Fruit fly (Drosophila melanogaster): ENCODE results near the gene zfh1.

zfh1 gene

DNA sequence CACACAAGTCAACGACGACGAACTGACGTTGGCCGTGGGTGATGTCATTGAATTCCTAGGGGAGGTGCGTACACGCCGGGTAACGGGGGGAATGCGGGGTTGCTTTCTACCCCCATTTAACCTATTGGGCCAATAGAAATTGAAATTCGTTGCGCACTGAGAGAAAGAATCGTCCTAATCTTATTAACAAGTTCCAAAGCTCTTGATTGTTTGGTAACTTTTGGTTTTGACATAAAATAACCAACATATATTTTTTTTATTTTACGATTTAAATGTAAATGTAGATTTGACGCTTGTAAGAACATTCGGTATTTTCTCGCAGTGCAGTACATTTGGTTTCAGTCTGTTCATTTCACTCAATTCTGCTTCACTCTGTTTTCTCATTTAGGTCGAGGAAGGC lies 51.5 kb downstream of the zfh1 start:
- TF ChIP-seq usp (GFP tag; optimal IDR thresholded peaks at IDR 0.05) (no peak), CG8478 (optimal IDR thresholded peaks at IDR 0.05) (no peak), EcR (GFP tag; optimal IDR thresholded peaks at IDR 0.05) (no peak), Dll (optimal IDR thresholded peaks at IDR 0.05) (no peak), psq (optimal IDR thresholded peaks at IDR 0.05) (no peak), pan (optimal IDR thresholded peaks at IDR 0.05) (no peak)

DNA sequence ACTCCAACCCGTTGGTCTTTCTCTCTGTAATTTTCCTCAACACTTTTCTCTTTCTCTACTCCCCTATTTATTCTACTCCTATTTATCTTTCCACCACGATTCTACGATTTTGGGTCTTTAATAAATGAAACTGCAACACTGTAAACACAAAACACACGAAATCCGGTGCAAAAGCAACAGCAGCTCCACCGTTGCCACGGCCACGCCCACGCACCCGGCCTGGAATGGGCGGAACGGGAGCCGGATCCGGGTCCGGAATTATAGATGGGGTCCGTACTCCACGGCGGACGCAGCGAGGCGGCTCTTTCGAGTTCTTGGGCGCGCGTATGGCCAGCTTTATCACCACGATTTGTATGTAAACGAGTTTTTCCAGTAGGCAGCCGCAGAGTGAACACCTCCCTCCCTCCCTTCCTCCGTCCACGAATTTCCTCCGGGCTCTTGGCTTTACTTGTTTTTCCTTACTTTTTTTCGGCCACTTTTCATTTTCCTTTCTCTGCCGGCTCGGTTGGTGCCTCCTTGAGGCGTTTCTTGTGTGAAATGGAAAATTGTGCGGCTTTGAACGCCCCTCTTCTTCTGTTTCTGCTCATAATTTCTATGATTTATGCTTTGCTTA lies 55.1 kb downstream of the zfh1 start:
- TF ChIP-seq psq (optimal IDR thresholded peaks at IDR 0.05) (no peak), CG8478 (optimal IDR thresholded peaks at IDR 0.05) (no peak), EcR (GFP tag; optimal IDR thresholded peaks at IDR 0.05) (no peak), usp (GFP tag; optimal IDR thresholded peaks at IDR 0.05) (no peak), pan (optimal IDR thresholded peaks at IDR 0.05) (no peak), Dll (optimal IDR thresholded peaks at IDR 0.05) (no peak)

DNA sequence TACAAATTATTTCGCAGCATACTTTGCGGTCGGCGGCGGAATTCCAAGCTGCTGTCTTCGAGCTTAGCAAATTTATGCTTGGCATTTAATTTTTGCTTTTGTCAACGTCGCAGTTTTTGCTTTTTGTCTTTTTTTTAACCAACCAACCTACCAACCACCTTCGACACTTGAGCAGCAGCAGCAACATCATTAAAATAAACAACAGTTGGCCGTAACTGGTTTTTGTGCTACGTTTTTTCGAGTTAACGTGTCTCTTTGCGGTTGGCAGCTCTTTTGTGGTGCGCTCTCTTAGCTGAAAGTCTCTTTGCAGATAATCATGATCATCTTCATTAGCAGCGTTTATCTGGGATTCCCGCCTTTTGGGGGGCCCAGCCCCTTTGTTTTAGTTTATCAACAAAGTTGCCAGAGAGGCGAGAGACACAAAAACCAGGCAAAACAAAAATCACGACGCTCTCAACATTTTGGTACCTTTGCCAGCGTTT lies 56.3 kb downstream of the zfh1 start:
- TF ChIP-seq pan (optimal IDR thresholded peaks at IDR 0.05) = no peak
- TF ChIP-seq usp (GFP tag; optimal IDR thresholded peaks at IDR 0.05) = no peak
- TF ChIP-seq psq (optimal IDR thresholded peaks at IDR 0.05) = no peak
- TF ChIP-seq EcR (GFP tag; optimal IDR thresholded peaks at IDR 0.05) = no peak
- TF ChIP-seq Dll (optimal IDR thresholded peaks at IDR 0.05) = no peak
- no peak for TF ChIP-seq CG8478 (optimal IDR thresholded peaks at IDR 0.05)

DNA sequence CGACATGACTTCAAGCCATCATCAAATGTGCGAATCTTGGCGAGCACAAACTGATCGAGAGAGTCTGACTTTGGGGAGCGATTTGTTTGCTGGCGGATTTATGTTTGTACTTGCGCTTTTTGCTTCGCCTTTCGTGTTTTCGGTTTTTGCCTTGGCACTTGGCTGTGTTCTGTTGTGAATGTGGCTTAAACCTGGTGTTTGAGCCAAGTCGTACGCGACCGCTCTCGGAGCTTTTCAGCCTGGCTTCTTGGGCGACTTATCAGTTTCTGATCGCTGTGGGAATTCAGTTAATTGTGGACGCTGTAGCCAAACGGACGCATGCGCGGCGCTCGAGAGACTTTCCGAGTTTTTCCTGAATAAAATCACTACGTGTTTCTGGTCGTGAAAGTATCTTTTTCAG lies 61.8 kb downstream of the zfh1 start, which contains the start of gene CG15544:
Gene CG15544 (plus strand): TSS at position 276 of the 400 bp plus-strand sequence.
- TF ChIP-seq CG8478 (optimal IDR thresholded peaks at IDR 0.05) = no peak
- TF ChIP-seq pan (optimal IDR thresholded peaks at IDR 0.05) = no peak
- no peak for TF ChIP-seq usp (GFP tag; optimal IDR thresholded peaks at IDR 0.05)
- no peak for TF ChIP-seq EcR (GFP tag; optimal IDR thresholded peaks at IDR 0.05)
- TF ChIP-seq Dll (optimal IDR thresholded peaks at IDR 0.05) = no peak
- no peak for TF ChIP-seq psq (optimal IDR thresholded peaks at IDR 0.05)

DNA sequence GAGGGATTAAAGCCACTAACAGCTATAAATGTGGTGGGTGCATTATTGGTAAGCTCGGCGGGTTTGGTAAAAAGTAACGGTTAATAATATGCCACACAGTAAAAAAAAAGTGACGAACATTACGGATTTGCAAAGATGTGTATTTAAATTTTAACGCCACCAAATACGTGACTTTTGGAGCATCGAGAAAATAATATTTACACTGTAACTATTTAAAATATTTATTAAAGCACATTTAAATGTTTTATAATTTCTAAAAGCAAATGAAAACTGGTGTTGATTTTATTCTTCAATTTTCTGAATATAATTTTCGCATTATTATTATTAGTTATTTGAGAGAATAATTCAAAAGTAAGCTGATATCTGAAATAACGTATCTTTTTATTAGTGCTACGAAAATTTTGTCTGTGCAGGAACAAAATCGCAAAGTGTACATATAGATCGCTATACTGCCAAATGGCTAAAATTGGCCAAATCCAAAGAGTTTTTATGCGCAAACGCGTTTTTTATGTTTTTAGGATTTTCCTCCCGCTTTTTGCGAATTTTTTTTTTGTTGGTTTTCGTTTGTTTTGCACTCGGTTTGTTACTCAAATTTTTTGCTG lies 62.8 kb downstream of the zfh1 start:
- TF ChIP-seq EcR (GFP tag; optimal IDR thresholded peaks at IDR 0.05) (no peak), pan (optimal IDR thresholded peaks at IDR 0.05) (no peak), usp (GFP tag; optimal IDR thresholded peaks at IDR 0.05) (no peak), Dll (optimal IDR thresholded peaks at IDR 0.05) (no peak), psq (optimal IDR thresholded peaks at IDR 0.05) (no peak), CG8478 (optimal IDR thresholded peaks at IDR 0.05) (no peak)

DNA sequence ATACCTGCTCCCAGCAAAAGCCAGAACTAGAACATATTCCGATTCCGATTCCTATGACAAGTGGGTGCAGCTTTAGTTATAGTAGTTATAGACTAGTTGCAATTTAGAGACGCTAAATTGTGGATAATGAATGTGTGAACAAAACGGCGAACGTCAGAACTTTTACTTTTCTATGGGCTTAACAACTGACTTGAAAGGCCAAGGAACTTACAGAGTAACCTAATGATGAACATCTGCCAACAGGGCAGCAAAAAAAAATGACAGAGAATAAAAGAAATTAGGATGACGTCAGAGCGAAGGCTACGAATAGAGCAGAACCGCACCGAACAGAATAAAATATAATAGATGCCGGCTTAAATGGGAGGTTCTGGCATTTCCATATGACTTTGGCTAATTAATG lies 66.4 kb downstream of the zfh1 start:
- TF ChIP-seq CG8478 (optimal IDR thresholded peaks at IDR 0.05) = no peak

DNA sequence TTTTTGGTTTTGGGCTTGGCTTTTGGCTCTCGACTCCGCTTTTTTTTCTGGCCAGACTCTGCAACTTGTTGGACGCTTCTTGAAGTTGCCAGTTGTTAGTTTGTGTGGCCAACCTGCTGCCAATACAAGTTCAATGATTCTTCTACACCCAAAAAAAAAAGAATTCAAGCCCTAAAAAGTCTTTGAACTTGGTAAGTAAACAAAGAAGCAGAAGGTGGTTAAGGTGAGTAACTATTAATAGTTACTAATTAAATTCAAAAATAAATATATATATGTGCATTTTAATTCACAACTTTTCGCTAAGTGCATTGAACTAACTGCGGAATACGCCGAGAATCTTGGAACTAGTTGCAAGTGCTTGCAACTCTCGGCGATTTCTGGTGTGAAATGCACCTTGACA lies 67.4 kb downstream of the zfh1 start:
- no peak for TF ChIP-seq Dll (optimal IDR thresholded peaks at IDR 0.05)
- no peak for TF ChIP-seq pan (optimal IDR thresholded peaks at IDR 0.05)
- TF ChIP-seq EcR (GFP tag; optimal IDR thresholded peaks at IDR 0.05) = no peak
- TF ChIP-seq CG8478 (optimal IDR thresholded peaks at IDR 0.05) = no peak
- TF ChIP-seq usp (GFP tag; optimal IDR thresholded peaks at IDR 0.05) = no peak

Data from whole organism.